Worm (Caenorhabditis elegans) whole organism, L1 larva: ENCODE results near the gene vit-2.

Experiments
- blmp-1 ChIP-seq: fragments of 150-350 bp; optimal IDR thresholded peaks from 2 replicates; lab custom pipeline; 2014; ENCODE audit warnings: missing biosample characterization, missing genetic modification characterization
- ceh-63 ChIP-seq: fragments of 200-800 bp; sonication (Bioruptor generic); optimal IDR thresholded peaks from 2 replicates; lab custom pipeline; 2018; ENCODE audit warnings: mild to moderate bottlenecking, missing genetic modification characterization, missing compliant biosample characterization
- ces-1 ChIP-seq: fragments of 150-350 bp; optimal IDR thresholded peaks from 2 replicates; lab custom pipeline; 2014; ENCODE audit warnings: missing biosample characterization, missing genetic modification reagents, missing genetic modification characterization
- elt-3 ChIP-seq, 6 experiments: fragments of 150-350 bp in 1 of 6; sonication (generic microtip); optimal IDR thresholded peaks; 2 replicates each; lab custom pipeline; 2017 to 2018; ENCODE audit warnings: missing biosample characterization in 6 of 6, missing genetic modification characterization in 6 of 6, inconsistent platforms in 1 of 6
- lir-3 ChIP-seq: sonication (generic microtip); optimal IDR thresholded peaks from 2 replicates; lab custom pipeline; 2016; ENCODE audit warnings: mild to moderate bottlenecking, missing genetic modification characterization, moderate library complexity, missing compliant biosample characterization; ENCODE audit not compliant: poor library complexity
- mdl-1 ChIP-seq, 2 experiments: fragments of 150-350 bp; optimal IDR thresholded peaks; 2 replicates each; lab custom pipeline; 2014 to 2017; ENCODE audit warnings: missing biosample characterization in 2 of 2, missing genetic modification characterization in 2 of 2, inconsistent platforms in 1 of 2
- nhr-11 ChIP-seq: fragments of 150-350 bp; optimal IDR thresholded peaks from 2 replicates; lab custom pipeline; 2014; ENCODE audit warnings: missing biosample characterization, missing genetic modification characterization
- nhr-90 ChIP-seq: sonication (generic microtip); optimal IDR thresholded peaks from 2 replicates; lab custom pipeline; 2016; ENCODE audit warnings: mild to moderate bottlenecking, missing genetic modification characterization, missing compliant biosample characterization; ENCODE audit not compliant: poor library complexity
- snpc-4 ChIP-seq: fragments of 150-350 bp; optimal IDR thresholded peaks from 2 replicates; lab custom pipeline; 2014; ENCODE audit warnings: missing biosample characterization, missing genetic modification characterization
- ztf-11 ChIP-seq, 2 experiments: sonication (generic microtip); optimal IDR thresholded peaks; 2 replicates each; lab custom pipeline; 2016 to 2017; ENCODE audit warnings: missing genetic modification characterization in 2 of 2, missing biosample characterization in 1 of 2, missing compliant biosample characterization in 1 of 2

DNA sequence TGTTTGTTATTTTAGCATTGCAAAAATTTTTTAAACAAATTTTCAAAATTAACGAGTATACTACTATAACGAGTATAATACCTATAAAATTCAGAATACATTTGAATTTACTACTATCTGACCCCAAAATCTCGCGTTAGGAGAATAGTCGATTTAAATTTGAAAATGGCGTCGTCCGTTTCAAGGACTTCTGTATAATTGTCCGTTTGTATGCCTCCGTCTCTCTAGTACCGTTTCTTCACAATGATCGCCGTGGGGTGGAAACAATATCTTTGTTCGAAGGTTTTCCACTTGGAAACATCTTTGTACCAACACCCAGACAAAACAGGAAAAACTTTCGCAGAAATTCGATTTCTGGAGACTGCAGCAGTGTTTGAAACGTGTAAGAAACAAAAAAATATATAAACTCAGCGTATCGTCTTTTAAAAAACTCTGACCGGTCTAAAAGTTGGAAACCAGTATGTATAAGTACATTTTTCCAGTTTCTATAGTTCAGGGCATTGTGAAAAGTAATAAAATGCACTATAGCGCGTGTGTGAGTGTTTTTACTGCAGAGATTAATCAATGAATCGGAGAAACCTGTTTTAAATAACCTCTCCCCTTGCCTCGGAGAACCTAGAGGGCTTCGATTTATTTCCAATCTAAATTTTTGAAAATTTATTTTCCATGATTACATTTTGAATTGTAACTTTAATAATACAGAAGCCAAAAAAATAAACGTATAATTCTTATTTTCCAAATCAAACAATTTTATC, 37.1 kb downstream of the vit-2 start:
- TF ChIP-seq snpc-4 (tag; lab: Kevin White, UChicago) (no peak), elt-3 (tag; optimal IDR thresholded peaks at IDR 0.05; lab: Kevin White, UChicago) (no peak), ztf-11 (tag; optimal IDR thresholded peaks at IDR 0.05; lab: Kevin White, UChicago) (no peak), mdl-1 (tag; optimal IDR thresholded peaks at IDR 0.05; lab: Kevin White, UChicago) (no peak), ces-1 (no peak), blmp-1 (tag; lab: Kevin White, UChicago) (peak; percentile 64), lir-3 (tag; lab: Kevin White, UChicago) (no peak), nhr-11 (no peak), ceh-63 (GFP tag; lab: Kevin White, UChicago) (no peak), nhr-90 (no peak)
